Worm (Caenorhabditis elegans): Measurements from ENCODE around the gene K05F1.8.

Gene K05F1.8

DNA sequence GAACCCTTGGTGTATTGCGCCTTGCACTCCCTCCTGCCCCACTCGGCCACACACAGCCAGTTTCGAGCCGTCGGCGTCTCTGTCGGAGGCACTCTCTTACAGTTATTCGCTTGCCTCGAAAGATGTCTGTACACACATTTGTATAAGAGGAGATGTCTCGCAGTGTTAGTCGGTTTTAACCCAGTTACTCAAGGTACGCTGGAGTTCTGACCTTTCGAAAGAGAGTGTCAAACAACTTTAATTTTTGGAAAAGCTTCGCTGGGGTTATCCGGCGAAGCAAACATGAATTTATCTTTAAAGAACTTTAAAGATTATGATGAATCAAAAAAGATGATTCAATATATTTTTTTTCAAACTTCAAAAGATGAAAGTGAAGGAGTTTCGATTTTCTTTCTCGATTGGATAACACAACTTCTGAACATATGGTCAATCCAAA is 45.3 kb upstream of the K05F1.8 start (continued):
- TF ChIP-seq Y67H2A.10 (GFP tag; conservative IDR thresholded peaks at IDR 0.05): peak; percentile 90
- TF ChIP-seq xnd-1 (tag; optimal IDR thresholded peaks at IDR 0.05): peak; percentile 71
- TF ChIP-seq B0336.3 (GFP tag; IDR thresholded peaks at IDR 0.05): peak; percentile 100
- peak; percentile 96 for TF ChIP-seq ztf-3 (GFP tag; optimal IDR thresholded peaks at IDR 0.05)
- TF ChIP-seq nhr-120 (GFP tag; IDR thresholded peaks at IDR 0.05): peak; percentile 93
- TF ChIP-seq Y56A3A.18 (GFP tag; IDR thresholded peaks at IDR 0.05): peak; percentile 98
- peak; percentile 97 for TF ChIP-seq let-526 (GFP tag; IDR thresholded peaks at IDR 0.05)
- peak; percentile 76 for TF ChIP-seq ceh-91 (GFP tag; IDR thresholded peaks at IDR 0.05)
- peak; percentile 87 for TF ChIP-seq F57A8.1 (GFP tag; optimal IDR thresholded peaks at IDR 0.05)
- peak; percentile 81 for TF ChIP-seq nhr-80 (tag; optimal IDR thresholded peaks at IDR 0.05)
- TF ChIP-seq nhr-27 (tag; optimal IDR thresholded peaks at IDR 0.05): peak; percentile 93
- TF ChIP-seq ceh-40 (GFP tag; IDR thresholded peaks at IDR 0.05): peak; percentile 80
- peak; percentile 87 for TF ChIP-seq mel-28 (tag; optimal IDR thresholded peaks at IDR 0.05; ENCODE audit: borderline replicate concordance)

DNA sequence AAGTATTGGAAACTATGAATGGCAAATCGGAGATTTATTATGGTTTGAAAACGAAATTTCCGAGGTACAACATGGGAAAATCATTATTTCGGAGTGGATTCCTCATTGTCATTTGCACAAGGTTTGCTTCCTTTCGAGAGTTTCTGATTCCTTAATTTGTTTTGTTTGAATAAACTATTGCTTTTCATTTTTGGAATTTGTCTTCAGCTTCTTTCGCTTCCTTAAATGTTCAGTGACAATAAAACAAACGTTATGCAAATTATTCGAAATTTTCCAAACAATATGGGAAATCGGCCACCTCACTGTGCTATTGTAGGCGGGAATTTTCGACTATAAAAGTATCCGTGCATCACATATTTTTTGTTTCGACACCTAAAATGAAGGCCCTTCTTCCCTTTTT is 42.4 kb upstream of the K05F1.8 start, which contains the start of gene nep-25:
Gene nep-25, plus strand, starts transcription at position 375 of the 400 bp plus-strand sequence.
- TF ChIP-seq B0035.1 (tag; optimal IDR thresholded peaks at IDR 0.05): no peak
- TF ChIP-seq tbx-9 (tag; optimal IDR thresholded peaks at IDR 0.05; ENCODE audit: borderline replicate concordance): no peak
- no peak for TF ChIP-seq madf-3 (GFP tag; IDR thresholded peaks at IDR 0.05)
- TF ChIP-seq hlh-26 (GFP tag; conservative IDR thresholded peaks at IDR 0.05): no peak
- TF ChIP-seq cebp-2 (GFP tag; IDR thresholded peaks at IDR 0.05): no peak
- TF ChIP-seq Y79H2A.3 (GFP tag; conservative IDR thresholded peaks at IDR 0.05): no peak
- TF ChIP-seq nfyb-1 (GFP tag; IDR thresholded peaks at IDR 0.05): no peak
- no peak for TF ChIP-seq hlh-12 (tag; optimal IDR thresholded peaks at IDR 0.05)
- TF ChIP-seq snpc-3.4 (tag; optimal IDR thresholded peaks at IDR 0.05): no peak
- TF ChIP-seq nfya-2 (GFP tag; IDR thresholded peaks at IDR 0.05): no peak
- no peak for TF ChIP-seq T07F8.4 (tag; optimal IDR thresholded peaks at IDR 0.05)
- no peak for TF ChIP-seq efl-1 (GFP tag; optimal IDR thresholded peaks at IDR 0.05)
- no peak for TF ChIP-seq F39B2.1 (GFP tag; IDR thresholded peaks at IDR 0.05)

DNA sequence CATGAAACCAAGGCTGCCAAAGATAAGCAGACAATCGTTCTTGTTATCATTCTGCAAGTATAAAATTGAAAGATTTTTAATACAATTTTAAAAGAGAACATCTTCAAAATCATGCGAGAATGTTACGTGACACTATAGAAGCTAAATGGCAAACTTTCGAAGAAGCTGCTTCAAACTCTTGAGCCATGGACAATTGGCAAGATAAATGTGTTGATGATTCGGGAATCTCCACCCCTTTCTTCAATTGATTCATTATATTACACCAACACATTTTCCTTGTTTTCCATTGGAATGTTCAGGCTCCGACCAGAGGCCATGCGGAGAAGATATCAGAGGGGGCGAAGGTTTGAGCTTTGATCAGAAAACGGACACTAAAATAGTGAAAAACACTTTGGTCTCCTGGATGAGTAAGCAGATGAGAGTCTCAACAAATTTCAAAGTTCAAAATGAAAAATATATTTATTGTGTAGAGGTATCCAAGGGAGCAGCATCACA is 41.6 kb upstream of the K05F1.8 start, which contains the start of gene lec-5:
Gene lec-5, minus strand, starts transcription at position 51 of the 495 bp plus-strand sequence.
- TF ChIP-seq F37B4.10 (GFP tag; IDR thresholded peaks at IDR 0.05) (no peak), F39B2.1 (GFP tag; IDR thresholded peaks at IDR 0.05) (no peak), attf-5 (GFP tag; optimal IDR thresholded peaks at IDR 0.05) (no peak), ztf-22 (GFP tag; optimal IDR thresholded peaks at IDR 0.05) (no peak), T26A5.8 (tag; optimal IDR thresholded peaks at IDR 0.05) (no peak), lir-1 (GFP tag; conservative IDR thresholded peaks at IDR 0.05) (no peak)

- TF ChIP-seq rcor-1 (GFP tag; IDR thresholded peaks at IDR 0.05) (peak; percentile 70; the same call in 1 of the 2 replicates), snpc-4 (GFP tag; optimal IDR thresholded peaks at IDR 0.05) (no peak), snpc-4 (tag; optimal IDR thresholded peaks at IDR 0.05) (peak in 1 of 4 experiments; percentile 26), ekl-4 (GFP tag; IDR thresholded peaks at IDR 0.05) (no peak), ceh-100 (GFP tag; IDR thresholded peaks at IDR 0.05) (peak; percentile 52; the same call in 1 of the 2 replicates)
Measured at ce11 chrII:5839227-5839626, 39.8 kb upstream of the K05F1.8 start, which contains the start of gene ZK1248.19. ZK1248.19 (minus strand) TSS chrII:5839414.

Data from whole organism, young adult.